Worm (Caenorhabditis elegans) whole organism, mixed stage, embryonic: ENCODE measurements around the gene ogdh-2.

Experiments used
- unc-39 ChIP-seq: fragments of 150-350 bp; optimal IDR thresholded peaks from 2 replicates; lab custom pipeline; 2014; ENCODE audit warnings: missing biosample characterization, missing genetic modification characterization
- unc-62 ChIP-seq: fragments of 150-350 bp; optimal IDR thresholded peaks from 2 replicates; lab custom pipeline; 2014; ENCODE audit warnings: missing biosample characterization, missing genetic modification reagents, missing genetic modification characterization

- no peak for TF ChIP-seq unc-62 (GFP tag; lab: Kevin White, UChicago)
- TF ChIP-seq unc-39, result no peak
Observed at ce11 chrV:12213027-12213426, 18.7 kb downstream of the ogdh-2 start, which contains the start of gene vab-8.
